Comparison of ENCODE assay signal across 4 fruit fly cellular contexts in the genomic region with DNA sequence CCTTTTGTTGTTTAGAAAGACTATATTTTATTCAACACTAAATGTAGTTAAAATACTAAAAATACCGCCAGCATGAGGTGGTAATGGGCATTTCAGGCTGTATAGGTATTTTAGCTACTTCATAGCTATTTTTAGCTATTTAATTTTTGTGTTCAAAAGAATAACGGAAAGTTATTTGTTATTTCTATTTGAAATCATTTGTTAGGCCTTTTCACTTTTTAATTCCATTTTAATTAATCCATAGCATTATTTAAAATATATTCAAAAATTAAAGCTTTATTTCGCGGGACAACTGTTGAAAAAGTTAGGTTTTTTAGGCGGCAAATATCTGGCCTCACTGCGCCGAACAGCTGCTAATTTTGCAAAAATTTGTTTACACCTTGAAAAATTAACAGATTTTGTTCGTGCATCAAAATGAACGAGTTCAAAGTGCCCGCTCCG.
TF ChIP-seq lines count a peak whose summit lies in the region.

A gene (minus strand): TSS at position 40 of the 441 bp plus-strand sequence.
A gene (plus strand): TSS at position 319 of the 441 bp plus-strand sequence.

- TF ChIP-seq CTCF in whole organism, embryonic (GFP tag; optimal IDR thresholded peaks at IDR 0.05; lab: Kevin White, UChicago) = no peak

TF ChIP-seq in whole organism, adult, 20 proteins besides CTCF, POLR2A, EP300 and RAD21:
- TF ChIP-seq Mnt (GFP tag; optimal IDR thresholded peaks at IDR 0.05; lab: Kevin White, UChicago) (peak; percentile 2), CG33017 (tag; optimal IDR thresholded peaks at IDR 0.05; lab: Kevin White, UChicago) (no peak), Clk (GFP tag; optimal IDR thresholded peaks at IDR 0.05; lab: Kevin White, UChicago) (no peak), CG7101 (tag; optimal IDR thresholded peaks at IDR 0.05; lab: Kevin White, UChicago) (peak; percentile 6), kay (GFP tag; lab: Kevin White, UChicago; ENCODE audit: borderline replicate concordance) (no peak), bab1 (GFP tag; optimal IDR thresholded peaks at IDR 0.05; lab: Kevin White, UChicago) (no peak), CG1620 (GFP tag; optimal IDR thresholded peaks at IDR 0.05; lab: Kevin White, UChicago) (no peak), tj (GFP tag; optimal IDR thresholded peaks at IDR 0.05; lab: Kevin White, UChicago) (no peak), CG12768 (GFP tag; optimal IDR thresholded peaks at IDR 0.05; lab: Kevin White, UChicago) (no peak), CG7045 (GFP tag; optimal IDR thresholded peaks at IDR 0.05; lab: Kevin White, UChicago) (no peak), CG11617 (GFP tag; optimal IDR thresholded peaks at IDR 0.05; lab: Kevin White, UChicago) (no peak), ovo (GFP tag; optimal IDR thresholded peaks at IDR 0.05; lab: Kevin White, UChicago) (no peak), cic (GFP tag; optimal IDR thresholded peaks at IDR 0.05; lab: Kevin White, UChicago) (no peak), pad (GFP tag; optimal IDR thresholded peaks at IDR 0.05; lab: Kevin White, UChicago) (no peak), cnc (optimal IDR thresholded peaks at IDR 0.05; lab: Kevin White, UChicago) (no peak), toe (GFP tag; optimal IDR thresholded peaks at IDR 0.05; lab: Kevin White, UChicago) (peak; percentile 12), CG14711 (tag; optimal IDR thresholded peaks at IDR 0.05; lab: Kevin White, UChicago) (no peak), CG5204 (GFP tag; optimal IDR thresholded peaks at IDR 0.05; lab: Kevin White, UChicago) (no peak), Crg-1 (GFP tag; optimal IDR thresholded peaks at IDR 0.05; lab: Kevin White, UChicago) (no peak), Hr96 (GFP tag; optimal IDR thresholded peaks at IDR 0.05; lab: Kevin White, UChicago) (no peak)

TF ChIP-seq in whole organism, embryonic, 481 proteins besides CTCF, POLR2A, EP300 and RAD21 (continues in another document):
- no peak for TF ChIP-seq Hand (GFP tag; optimal IDR thresholded peaks at IDR 0.05; lab: Kevin White, UChicago)
- no peak for TF ChIP-seq exex (tag; optimal IDR thresholded peaks at IDR 0.05; lab: Kevin White, UChicago)
- TF ChIP-seq HLHmδ (GFP tag; optimal IDR thresholded peaks at IDR 0.05; lab: Kevin White, UChicago) = no peak
- no peak for TF ChIP-seq CG15073 (GFP tag; optimal IDR thresholded peaks at IDR 0.05; lab: Kevin White, UChicago)
- TF ChIP-seq seq (GFP tag; IDR thresholded peaks at IDR 0.05; lab: Robert Waterston, UW) = no peak
- TF ChIP-seq CoRest (tag; optimal IDR thresholded peaks at IDR 0.05; lab: Kevin White, UChicago) = peak; percentile 44
- TF ChIP-seq CG10267 (tag; optimal IDR thresholded peaks at IDR 0.05; lab: Kevin White, UChicago) = peak; percentile 90
- no peak for TF ChIP-seq CG1647 (GFP tag; optimal IDR thresholded peaks at IDR 0.05; lab: Kevin White, UChicago)
- TF ChIP-seq inv (GFP tag; IDR thresholded peaks at IDR 0.05; lab: Robert Waterston, UW; ENCODE audit: partially characterized antibody) = no peak
- no peak for TF ChIP-seq pros (GFP tag; optimal IDR thresholded peaks at IDR 0.05; lab: Kevin White, UChicago)
- no peak for TF ChIP-seq Oli (tag; optimal IDR thresholded peaks at IDR 0.05; lab: Kevin White, UChicago)
- TF ChIP-seq unc-4 (GFP tag; IDR thresholded peaks at IDR 0.05; lab: Robert Waterston, UW; ENCODE audit: partially characterized antibody) = no peak
- no peak for TF ChIP-seq CG13287 (GFP tag; IDR thresholded peaks at IDR 0.05; lab: Robert Waterston, UW; ENCODE audit: partially characterized antibody)
- TF ChIP-seq CG14441 (GFP tag; IDR thresholded peaks at IDR 0.05; lab: Robert Waterston, UW) = no peak
- no peak for TF ChIP-seq insv (GFP tag; optimal IDR thresholded peaks at IDR 0.05; lab: Kevin White, UChicago)
- TF ChIP-seq gsb-n (tag; optimal IDR thresholded peaks at IDR 0.05; lab: Kevin White, UChicago) = no peak
- peak; percentile 47 for TF ChIP-seq CG12659 (GFP tag; optimal IDR thresholded peaks at IDR 0.05; lab: Kevin White, UChicago)
- TF ChIP-seq pzg (GFP tag; optimal IDR thresholded peaks at IDR 0.05; lab: Kevin White, UChicago) = peak; percentile 51
- no peak for TF ChIP-seq CG4282 (GFP tag; optimal IDR thresholded peaks at IDR 0.05; lab: Kevin White, UChicago)
- TF ChIP-seq aop (GFP tag; IDR thresholded peaks at IDR 0.05; lab: Robert Waterston, UW) = no peak
- no peak for TF ChIP-seq hbn (GFP tag; IDR thresholded peaks at IDR 0.05; lab: Robert Waterston, UW; ENCODE audit: partially characterized antibody)
- peak; percentile 86 for TF ChIP-seq ssp (GFP tag; IDR thresholded peaks at IDR 0.05; lab: Robert Waterston, UW)
- TF ChIP-seq abd-A (tag; optimal IDR thresholded peaks at IDR 0.05; lab: Kevin White, UChicago) = no peak

TF ChIP-seq in whole organism, prepupa, 60 proteins besides CTCF, POLR2A, EP300 and RAD21:
- TF ChIP-seq CG31627 (GFP tag; optimal IDR thresholded peaks at IDR 0.05; lab: Kevin White, UChicago) (peak; percentile 8), CG6276 (GFP tag; optimal IDR thresholded peaks at IDR 0.05; lab: Kevin White, UChicago) (no peak), svp (GFP tag; lab: Kevin White, UChicago) (peak; percentile 81)

TF ChIP-seq in whole organism, wandering third instar larva, 38 proteins besides CTCF, POLR2A, EP300 and RAD21:
- no peak for TF ChIP-seq sv (GFP tag; optimal IDR thresholded peaks at IDR 0.05; lab: Kevin White, UChicago)
- TF ChIP-seq ey (GFP tag; optimal IDR thresholded peaks at IDR 0.05; lab: Kevin White, UChicago) = no peak
- TF ChIP-seq N (GFP tag; optimal IDR thresholded peaks at IDR 0.05; lab: Kevin White, UChicago) = no peak
- peak; percentile 80 for TF ChIP-seq Myc (optimal IDR thresholded peaks at IDR 0.05; lab: Kevin White, UChicago)
- TF ChIP-seq psq (GFP tag; optimal IDR thresholded peaks at IDR 0.05; lab: Kevin White, UChicago) = no peak
